Fruit fly (Drosophila melanogaster): ENCODE measurements around the gene Tpi.

Tpi gene

DNA sequence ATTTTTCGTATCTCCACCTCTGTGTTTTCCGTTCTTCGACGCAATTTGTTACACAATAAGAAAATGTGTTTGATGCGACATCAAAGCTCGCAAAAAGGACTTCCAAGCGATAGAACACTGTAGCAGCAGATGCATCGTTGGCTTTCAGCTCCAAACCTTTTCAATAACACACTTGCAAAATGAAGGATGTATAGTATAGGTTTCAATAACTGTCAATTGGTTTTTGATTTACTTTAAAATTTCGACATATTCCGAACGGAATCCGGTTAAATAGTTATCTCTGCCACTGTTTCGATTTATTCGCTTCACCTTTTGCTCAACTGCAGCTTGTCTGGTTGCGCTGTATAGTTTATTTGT lies 33.4 kb downstream of the Tpi start:
- TF ChIP-seq PHDP (tag; optimal IDR thresholded peaks at IDR 0.05) (no peak), Drgx (GFP tag; IDR thresholded peaks at IDR 0.05) (0 out of 2 replicates have a peak, but pooled peaks have one; percentile 13), Optix (GFP tag; IDR thresholded peaks at IDR 0.05) (no peak), Pdp1 (GFP tag; optimal IDR thresholded peaks at IDR 0.05) (peak in 1 of 2 experiments; percentile 11), CG42726 (GFP tag; IDR thresholded peaks at IDR 0.05; ENCODE audit: partially characterized antibody) (no peak), CG14860 (GFP tag; IDR thresholded peaks at IDR 0.05; ENCODE audit: partially characterized antibody) (no peak), CG1603 (tag; optimal IDR thresholded peaks at IDR 0.05) (no peak), cas (GFP tag; IDR thresholded peaks at IDR 0.05) (no peak), insv (GFP tag; optimal IDR thresholded peaks at IDR 0.05) (no peak), dati (GFP tag; IDR thresholded peaks at IDR 0.05) (no peak)

dm6 chr3R:30100325-30100975 lies 33.9 kb downstream of the Tpi start:
- TF ChIP-seq cg (GFP tag; optimal IDR thresholded peaks at IDR 0.05): peak; percentile 4
- no peak for TF ChIP-seq maf-S (GFP tag; optimal IDR thresholded peaks at IDR 0.05)
- no peak for TF ChIP-seq ro (GFP tag; IDR thresholded peaks at IDR 0.05)
- TF ChIP-seq cwo (GFP tag; optimal IDR thresholded peaks at IDR 0.05): no peak
- TF ChIP-seq NfI (GFP tag; optimal IDR thresholded peaks at IDR 0.05): no peak
- TF ChIP-seq Ets65A (GFP tag): no peak
- TF ChIP-seq trem (tag; optimal IDR thresholded peaks at IDR 0.05): no peak
- no peak for TF ChIP-seq ftz-f1 (GFP tag; optimal IDR thresholded peaks at IDR 0.05)
- no peak for TF ChIP-seq CG4854 (GFP tag; optimal IDR thresholded peaks at IDR 0.05)
- no peak for TF ChIP-seq CG6175 (GFP tag; IDR thresholded peaks at IDR 0.05)
- TF ChIP-seq ken (GFP tag; IDR thresholded peaks at IDR 0.05): no peak
- TF ChIP-seq CG9876 (GFP tag; optimal IDR thresholded peaks at IDR 0.05): no peak
- TF ChIP-seq BEAF-32 (GFP tag; optimal IDR thresholded peaks at IDR 0.05): no peak
- TF ChIP-seq CG11695 (GFP tag; IDR thresholded peaks at IDR 0.05): no peak
- TF ChIP-seq Hr39 (optimal IDR thresholded peaks at IDR 0.05): peak; percentile 79
- TF ChIP-seq Oaz (GFP tag; IDR thresholded peaks at IDR 0.05): no peak
- peak; percentile 12 for TF ChIP-seq CG17385 (GFP tag; optimal IDR thresholded peaks at IDR 0.05)
- no peak for TF ChIP-seq HmgZ (tag; optimal IDR thresholded peaks at IDR 0.05)
- no peak for TF ChIP-seq tgo (GFP tag; IDR thresholded peaks at IDR 0.05)
- no peak for TF ChIP-seq Dek (tag; optimal IDR thresholded peaks at IDR 0.05)
- no peak for TF ChIP-seq E2f2 (GFP tag; IDR thresholded peaks at IDR 0.05)
- TF ChIP-seq CG2889 (GFP tag; IDR thresholded peaks at IDR 0.05): no peak
- TF ChIP-seq Side (GFP tag; optimal IDR thresholded peaks at IDR 0.05): no peak
- no peak for TF ChIP-seq CG14050 (GFP tag; IDR thresholded peaks at IDR 0.05)
- TF ChIP-seq chm (GFP tag; IDR thresholded peaks at IDR 0.05): no peak
- no peak for TF ChIP-seq CG8765 (GFP tag; IDR thresholded peaks at IDR 0.05)
- no peak for TF ChIP-seq Atf6 (GFP tag; IDR thresholded peaks at IDR 0.05)
- no peak for TF ChIP-seq CG6813 (GFP tag; optimal IDR thresholded peaks at IDR 0.05)
- no peak for TF ChIP-seq gce (GFP tag; IDR thresholded peaks at IDR 0.05)
- no peak for TF ChIP-seq ase (GFP tag; IDR thresholded peaks at IDR 0.05)
- no peak for TF ChIP-seq CG11398 (GFP tag; optimal IDR thresholded peaks at IDR 0.05)
- no peak for TF ChIP-seq yki (optimal IDR thresholded peaks at IDR 0.05)
- TF ChIP-seq psq (GFP tag; optimal IDR thresholded peaks at IDR 0.05): no peak
- TF ChIP-seq emc (GFP tag; optimal IDR thresholded peaks at IDR 0.05): no peak
- TF ChIP-seq CG8281 (tag; optimal IDR thresholded peaks at IDR 0.05): no peak
- no peak for TF ChIP-seq CG10321 (GFP tag; IDR thresholded peaks at IDR 0.05)
- no peak for TF ChIP-seq ranshi (GFP tag; IDR thresholded peaks at IDR 0.05)
- TF ChIP-seq disco-r (GFP tag; optimal IDR thresholded peaks at IDR 0.05): no peak
- TF ChIP-seq CG5180 (GFP tag; optimal IDR thresholded peaks at IDR 0.05): no peak
- TF ChIP-seq Six4 (GFP tag; optimal IDR thresholded peaks at IDR 0.05): no peak
- TF ChIP-seq Drgx (GFP tag; IDR thresholded peaks at IDR 0.05): no peak
- TF ChIP-seq chinmo (GFP tag; IDR thresholded peaks at IDR 0.05; ENCODE audit: partially characterized antibody): 0 out of 4 replicates have a peak, but pooled peaks have one; percentile 35
